Worm (Caenorhabditis elegans): ENCODE results near the gene mbl-1.

ce11 chrX:16952859-16953258 is 25.5 kb upstream of the mbl-1 start, which contains the start of gene F52G3.8:
- no peak for TF ChIP-seq F39B2.1 (GFP tag; IDR thresholded peaks at IDR 0.05)
- TF ChIP-seq nfya-1 (tag; optimal IDR thresholded peaks at IDR 0.05; ENCODE audit: borderline replicate concordance, insufficient read depth): no peak
- no peak for TF ChIP-seq lag-1 (GFP tag; IDR thresholded peaks at IDR 0.05)
- no peak for TF ChIP-seq mcd-1 (GFP tag; IDR thresholded peaks at IDR 0.05)
- no peak for TF ChIP-seq rec-8 (tag; optimal IDR thresholded peaks at IDR 0.05)
- TF ChIP-seq pha-4 (tag; optimal IDR thresholded peaks at IDR 0.05): no peak
- no peak for TF ChIP-seq somi-1 (GFP tag; optimal IDR thresholded peaks at IDR 0.05)
- no peak for TF ChIP-seq unc-62 (GFP tag; optimal IDR thresholded peaks at IDR 0.05)
- no peak for TF ChIP-seq hsf-1 (GFP tag; IDR thresholded peaks at IDR 0.05)
- no peak for TF ChIP-seq F52B5.7 (tag; optimal IDR thresholded peaks at IDR 0.05)
- no peak for TF ChIP-seq snpc-3.4 (tag; optimal IDR thresholded peaks at IDR 0.05)
- no peak for TF ChIP-seq B0261.1 (tag; optimal IDR thresholded peaks at IDR 0.05)

All from whole organism, young adult.